Fruit fly (Drosophila melanogaster): Measurements from ENCODE around the gene Bre1.

Gene Bre1

DNA sequence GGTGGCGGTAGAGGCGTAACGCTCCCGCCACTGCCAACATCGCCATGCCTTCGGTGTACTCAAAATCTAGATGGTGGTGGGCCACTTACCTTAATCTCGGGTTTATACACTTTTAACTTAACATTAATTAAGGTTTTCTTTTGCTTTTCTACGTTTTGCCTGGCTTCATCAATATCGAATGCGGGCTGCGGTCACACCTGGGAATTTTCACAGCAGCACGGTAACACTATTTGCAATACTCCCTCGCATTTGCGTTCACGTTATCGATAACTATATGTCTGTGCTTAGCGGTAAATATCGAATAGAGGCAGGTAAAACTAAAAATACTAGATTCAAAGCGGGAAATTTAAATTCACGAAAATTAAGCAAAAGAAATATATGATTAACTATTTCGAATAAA is at the start of gene Bre1:
Gene Bre1, minus strand, starts transcription at position 226 of the 400 bp plus-strand sequence.
- TF ChIP-seq CG7963 (GFP tag; IDR thresholded peaks at IDR 0.05; ENCODE audit: partially characterized antibody) (peak; percentile 53; the same call in 1 of the 3 replicates), hkb (optimal IDR thresholded peaks at IDR 0.05) (no peak), hkb (GFP tag; IDR thresholded peaks at IDR 0.05) (no peak), Ets97D (GFP tag; optimal IDR thresholded peaks at IDR 0.05) (peak; percentile 73), nmo (GFP tag; optimal IDR thresholded peaks at IDR 0.05) (peak; percentile 55), CG3995 (GFP tag; optimal IDR thresholded peaks at IDR 0.05) (peak; percentile 55), Sry-δ (GFP tag; optimal IDR thresholded peaks at IDR 0.05) (peak; percentile 82), gro (GFP tag; optimal IDR thresholded peaks at IDR 0.05) (peak; percentile 39), HmgZ (tag; optimal IDR thresholded peaks at IDR 0.05) (peak; percentile 63), Mad (GFP tag; optimal IDR thresholded peaks at IDR 0.05) (no peak), Med (GFP tag) (peak; percentile 50), Dref (GFP tag; IDR thresholded peaks at IDR 0.05) (peak; percentile 97), gfzf (GFP tag; optimal IDR thresholded peaks at IDR 0.05) (peak; percentile 94), B-H2 (GFP tag; optimal IDR thresholded peaks at IDR 0.05) (peak; percentile 11), Lhr (GFP tag; optimal IDR thresholded peaks at IDR 0.05) (peak; percentile 16), CG14710 (tag; optimal IDR thresholded peaks at IDR 0.05) (peak; percentile 63), knrl (GFP tag; IDR thresholded peaks at IDR 0.05; ENCODE audit: partially characterized antibody) (peak; percentile 75), dm (GFP tag; optimal IDR thresholded peaks at IDR 0.05) (peak; percentile 33), croc (GFP tag; conservative IDR thresholded peaks at IDR 0.05) (no peak), vvl (GFP tag; IDR thresholded peaks at IDR 0.05) (0 out of 2 replicates have a peak, but pooled peaks have one; percentile 22), Dp (GFP tag; optimal IDR thresholded peaks at IDR 0.05) (peak; percentile 95), CG17568 (GFP tag; optimal IDR thresholded peaks at IDR 0.05) (no peak), gcm (GFP tag; optimal IDR thresholded peaks at IDR 0.05) (peak; percentile 45), dan (GFP tag; IDR thresholded peaks at IDR 0.05) (no peak), Scr (GFP tag; IDR thresholded peaks at IDR 0.05; ENCODE audit: partially characterized antibody) (peak; percentile 67), amos (GFP tag; IDR thresholded peaks at IDR 0.05; ENCODE audit: partially characterized antibody) (peak; percentile 85), CG6791 (GFP tag; IDR thresholded peaks at IDR 0.05; ENCODE audit: partially characterized antibody) (peak; percentile 72; the same call in 2 of the 3 replicates), Doc3 (GFP tag; IDR thresholded peaks at IDR 0.05; ENCODE audit: partially characterized antibody) (peak; percentile 62), chinmo (GFP tag; IDR thresholded peaks at IDR 0.05; ENCODE audit: partially characterized antibody) (0 out of 4 replicates have a peak, but pooled peaks have one; percentile 73), CG4617 (GFP tag; optimal IDR thresholded peaks at IDR 0.05; ENCODE audit: borderline replicate concordance) (peak; percentile 93), CG10147 (GFP tag; optimal IDR thresholded peaks at IDR 0.05) (peak; percentile 15), CG9797 (GFP tag; optimal IDR thresholded peaks at IDR 0.05) (peak; percentile 99), MESR4 (GFP tag; optimal IDR thresholded peaks at IDR 0.05) (peak; percentile 87), CG12659 (GFP tag; optimal IDR thresholded peaks at IDR 0.05) (peak; percentile 64), YL-1 (GFP tag; optimal IDR thresholded peaks at IDR 0.05) (peak; percentile 74), CG15514 (GFP tag; optimal IDR thresholded peaks at IDR 0.05) (peak; percentile 67), CoRest (tag; optimal IDR thresholded peaks at IDR 0.05) (peak; percentile 24), zen2 (GFP tag; IDR thresholded peaks at IDR 0.05; ENCODE audit: partially characterized antibody) (peak; percentile 58; the same call in 2 of the 3 replicates), tgo (GFP tag; IDR thresholded peaks at IDR 0.05) (no peak), prd (optimal IDR thresholded peaks at IDR 0.05) (no peak), prd (GFP tag; IDR thresholded peaks at IDR 0.05) (0 out of 3 replicates have a peak, but pooled peaks have one; percentile 23), hbn (GFP tag; IDR thresholded peaks at IDR 0.05; ENCODE audit: partially characterized antibody) (peak; percentile 78), schlank (tag; optimal IDR thresholded peaks at IDR 0.05) (no peak), sd (tag; optimal IDR thresholded peaks at IDR 0.05) (peak; percentile 87), hb (GFP tag; IDR thresholded peaks at IDR 0.05; ENCODE audit: partially characterized antibody) (0 out of 3 replicates have a peak, but pooled peaks have one; percentile 55), jigr1 (GFP tag; IDR thresholded peaks at IDR 0.05) (no peak), CG3847 (GFP tag; IDR thresholded peaks at IDR 0.05) (peak; percentile 44), Dll (GFP tag; IDR thresholded peaks at IDR 0.05; ENCODE audit: partially characterized antibody) (peak; percentile 77)

Data from whole organism, embryonic.